Worm (Caenorhabditis elegans) whole organism, L4 larva: ENCODE data around the gene lgc-10.

Experiments
- F49E8.2 ChIP-seq: sonication (generic microtip); optimal IDR thresholded peaks from 2 replicates; lab custom pipeline; 2016; ENCODE audit warnings: missing compliant biosample characterization, mild to moderate bottlenecking, missing genetic modification characterization, borderline replicate concordance
- Y105C5A.15 ChIP-seq: fragments of 200-800 bp; sonication (Bioruptor generic); IDR thresholded peaks from 2 replicates; pipeline ENCODE4 v1.3.6; 2022; ENCODE audit warnings: missing genetic modification characterization, missing compliant biosample characterization
- ceh-82 ChIP-seq: sonication (generic microtip); optimal IDR thresholded peaks from 2 replicates; lab custom pipeline; 2017; ENCODE audit warnings: missing biosample characterization, missing genetic modification characterization
- ces-1 ChIP-seq: fragments of 150-350 bp; sonication (generic microtip); optimal IDR thresholded peaks from 4 replicates; lab custom pipeline; 2014; ENCODE audit warnings: missing biosample characterization, missing genetic modification reagents, missing genetic modification characterization
- fos-1 ChIP-seq: fragments of 150-350 bp; optimal IDR thresholded peaks from 2 replicates; lab custom pipeline; 2014; ENCODE audit warnings: missing biosample characterization, missing genetic modification characterization

DNA sequence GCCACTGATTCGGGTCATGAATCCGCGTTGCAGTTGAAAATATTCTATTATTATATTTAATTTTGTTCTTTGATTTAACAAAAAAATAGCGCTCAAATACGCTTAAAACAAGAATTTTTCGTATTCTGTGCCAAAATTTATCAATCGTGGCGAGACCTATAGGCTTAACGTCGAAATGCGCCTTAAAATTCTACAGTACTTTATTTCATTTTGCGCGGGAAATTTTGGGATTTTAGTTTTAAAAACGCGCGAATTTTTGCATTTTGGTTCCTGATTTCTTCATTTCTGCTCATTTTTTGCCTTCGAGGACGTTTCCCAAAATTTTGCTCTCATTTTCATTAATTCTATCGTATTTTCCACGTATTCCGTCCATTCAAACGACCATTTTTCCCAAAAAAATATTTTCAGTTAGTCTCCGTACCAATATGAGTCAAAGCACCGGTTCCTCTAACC is 36.2 kb downstream of the lgc-10 start, which contains the start of gene puf-11:
- TF ChIP-seq ces-1 (GFP tag; lab: Kevin White, UChicago) = no peak
- peak; percentile 78 for TF ChIP-seq F49E8.2 (tag; lab: Kevin White, UChicago)
- TF ChIP-seq ceh-82 = no peak
- TF ChIP-seq fos-1 (tag; lab: Kevin White, UChicago) = no peak
- TF ChIP-seq Y105C5A.15 (GFP tag; lab: Robert Waterston, UW) = no peak
